Worm (Caenorhabditis elegans): ENCODE measurements around the gene grdn-1.

DNA sequence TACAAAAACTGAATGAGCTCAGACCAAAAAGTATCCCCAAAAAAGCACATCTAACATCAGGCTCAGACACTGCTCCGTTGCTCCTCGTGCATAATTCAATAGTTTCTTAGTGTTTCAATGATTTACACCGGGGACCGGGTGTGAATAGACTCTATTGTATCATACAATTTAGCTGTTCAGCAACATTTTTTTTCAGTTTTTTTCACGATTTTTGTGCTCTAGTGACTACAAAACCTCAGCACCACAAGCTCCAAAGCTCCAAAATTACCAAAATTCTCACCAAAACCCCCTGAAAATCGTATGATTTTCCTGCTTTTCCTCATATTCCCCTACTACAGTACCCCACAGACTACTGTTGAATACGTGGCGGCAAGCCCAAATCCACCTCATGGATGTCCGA is 57.5 kb downstream of the grdn-1 start, which contains the start of gene egas-2:
- TF ChIP-seq snpc-4 (tag; optimal IDR thresholded peaks at IDR 0.05), result no peak
- TF ChIP-seq nhr-28 (tag; optimal IDR thresholded peaks at IDR 0.05), result no peak
- TF ChIP-seq drap-1 (GFP tag; optimal IDR thresholded peaks at IDR 0.05), result no peak
- TF ChIP-seq mab-5 (tag; optimal IDR thresholded peaks at IDR 0.05), result no peak
- no peak for TF ChIP-seq nhr-76 (tag; optimal IDR thresholded peaks at IDR 0.05)
- no peak for TF ChIP-seq pha-4 (tag; optimal IDR thresholded peaks at IDR 0.05)
- TF ChIP-seq ham-2 (GFP tag; optimal IDR thresholded peaks at IDR 0.05), result no peak
- TF ChIP-seq cnd-1 (tag; optimal IDR thresholded peaks at IDR 0.05), result no peak
- TF ChIP-seq mep-1 (tag; optimal IDR thresholded peaks at IDR 0.05), result no peak
- TF ChIP-seq unc-62 (GFP tag; optimal IDR thresholded peaks at IDR 0.05), result no peak
- no peak for TF ChIP-seq unc-39 (tag; optimal IDR thresholded peaks at IDR 0.05)
- TF ChIP-seq ces-1 (GFP tag; optimal IDR thresholded peaks at IDR 0.05), result no peak
- TF ChIP-seq nhr-2 (tag; optimal IDR thresholded peaks at IDR 0.05), result no peak
- TF ChIP-seq sem-2 (GFP tag; optimal IDR thresholded peaks at IDR 0.05), result no peak
